Worm (Caenorhabditis elegans): Measurements from ENCODE around the gene npr-28.

ce11 chrX:8354284-8354784 is 3.5 kb upstream of the npr-28 start:
- TF ChIP-seq nhr-11 (tag; optimal IDR thresholded peaks at IDR 0.05), result no peak
- no peak for TF ChIP-seq unc-62 (GFP tag; optimal IDR thresholded peaks at IDR 0.05)
- no peak for TF ChIP-seq lin-15B (tag; optimal IDR thresholded peaks at IDR 0.05)
- TF ChIP-seq nhr-237 (tag; optimal IDR thresholded peaks at IDR 0.05), result no peak
- TF ChIP-seq egl-5 (tag; optimal IDR thresholded peaks at IDR 0.05), result no peak
- TF ChIP-seq elt-1 (tag; optimal IDR thresholded peaks at IDR 0.05), result no peak
- TF ChIP-seq ama-1 (optimal IDR thresholded peaks at IDR 0.05), result no peak
- TF ChIP-seq hmg-11 (tag; optimal IDR thresholded peaks at IDR 0.05), result no peak
- no peak for TF ChIP-seq mml-1 (tag; optimal IDR thresholded peaks at IDR 0.05)
- TF ChIP-seq fos-1 (tag; optimal IDR thresholded peaks at IDR 0.05), result no peak
- no peak for TF ChIP-seq nhr-25 (tag; optimal IDR thresholded peaks at IDR 0.05)
- TF ChIP-seq ceh-82 (tag; optimal IDR thresholded peaks at IDR 0.05), result no peak
- no peak for TF ChIP-seq skn-1 (tag; optimal IDR thresholded peaks at IDR 0.05)
- no peak for TF ChIP-seq fkh-10 (GFP tag; optimal IDR thresholded peaks at IDR 0.05)

Measured in whole organism, L3 larva.